Fruit fly (Drosophila melanogaster): ENCODE measurements around the gene Lrpprc2.

dm6 chrX:1410312-1410711 lies 50.1 kb downstream of the Lrpprc2 start:
- TF ChIP-seq CG1620 (GFP tag; optimal IDR thresholded peaks at IDR 0.05), result no peak
- no peak for TF ChIP-seq pad (GFP tag; optimal IDR thresholded peaks at IDR 0.05)
- TF ChIP-seq CG12768 (GFP tag; optimal IDR thresholded peaks at IDR 0.05), result no peak
- TF ChIP-seq cnc (optimal IDR thresholded peaks at IDR 0.05), result no peak
- TF ChIP-seq kay (GFP tag; ENCODE audit: borderline replicate concordance), result no peak
- no peak for TF ChIP-seq tj (GFP tag; optimal IDR thresholded peaks at IDR 0.05)
- TF ChIP-seq Mnt (GFP tag; optimal IDR thresholded peaks at IDR 0.05), result no peak
- no peak for TF ChIP-seq Clk (GFP tag; optimal IDR thresholded peaks at IDR 0.05)
- TF ChIP-seq CG33017 (tag; optimal IDR thresholded peaks at IDR 0.05), result no peak
- TF ChIP-seq toe (GFP tag; optimal IDR thresholded peaks at IDR 0.05), result no peak
- no peak for TF ChIP-seq Hr96 (GFP tag; optimal IDR thresholded peaks at IDR 0.05)
- no peak for TF ChIP-seq bab1 (GFP tag; optimal IDR thresholded peaks at IDR 0.05)
- TF ChIP-seq Crg-1 (GFP tag; optimal IDR thresholded peaks at IDR 0.05), result no peak

Measured in whole organism, adult.